Fruit fly (Drosophila melanogaster) whole organism, adult: Measurements from ENCODE around the gene CG12438.

ENCODE experiments used
- CG12768 ChIP-seq: fragments of 200-800 bp; sonication (Bioruptor generic); optimal IDR thresholded peaks from 2 replicates; lab custom pipeline; 2017; ENCODE audit warnings: missing biosample characterization, missing genetic modification characterization, mild to moderate bottlenecking, moderate library complexity, missing genetic modification reagents
- CG33017 ChIP-seq: fragments of 200-800 bp; sonication (Bioruptor generic); optimal IDR thresholded peaks from 2 replicates; lab custom pipeline; 2018; ENCODE audit warnings: missing biosample characterization, mild to moderate bottlenecking, missing genetic modification characterization, moderate library complexity
- Clk ChIP-seq: fragments of 200-800 bp; sonication (Bioruptor generic); optimal IDR thresholded peaks from 2 replicates; lab custom pipeline; 2017; ENCODE audit warnings: missing biosample characterization, missing genetic modification characterization
- Mnt ChIP-seq: fragments of 200-800 bp; sonication (Bioruptor generic); optimal IDR thresholded peaks from 2 replicates; lab custom pipeline; 2016; ENCODE audit warnings: missing biosample characterization, mild to moderate bottlenecking, missing genetic modification characterization
- cnc ChIP-seq, 2 experiments: fragments of >200 bp; optimal IDR thresholded peaks; 2 replicates each; lab custom pipeline; 2017
- kay ChIP-seq: fragments of 200-800 bp; sonication (Bioruptor generic); peaks from one replicate; lab custom pipeline; 2016; ENCODE audit warnings: missing biosample characterization, missing genetic modification characterization, borderline replicate concordance
- tj ChIP-seq: fragments of 200-800 bp; sonication (Bioruptor generic); optimal IDR thresholded peaks from 3 replicates; lab custom pipeline; 2017; ENCODE audit warnings: missing biosample characterization, mild to moderate bottlenecking, missing genetic modification characterization, moderate library complexity

DNA sequence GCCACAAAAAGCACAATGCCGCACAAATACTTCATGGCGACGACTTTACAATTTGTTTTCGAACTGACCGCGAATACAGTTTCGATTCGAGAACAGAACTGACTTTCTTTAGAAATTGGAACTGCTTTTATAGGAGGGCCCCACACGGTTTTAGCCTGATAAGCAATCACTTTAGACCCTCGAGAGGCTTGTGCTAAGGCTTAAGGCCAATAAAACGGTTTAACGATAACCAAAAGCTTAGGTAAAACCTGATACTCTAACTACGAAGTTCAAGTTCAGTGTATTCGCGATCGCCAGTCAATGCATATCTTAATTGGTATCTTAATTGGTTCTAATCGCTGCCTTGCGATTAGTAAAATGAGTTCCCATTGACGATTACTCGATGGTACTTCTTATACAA is 29.1 kb downstream of the CG12438 start, which contains the start of gene LManVI:
- TF ChIP-seq Mnt (GFP tag; lab: Kevin White, UChicago) (no peak), cnc (optimal IDR thresholded peaks at IDR 0.05; lab: Kevin White, UChicago) (no peak), Clk (GFP tag; lab: Kevin White, UChicago) (no peak), kay (GFP tag; lab: Kevin White, UChicago) (no peak), tj (GFP tag; lab: Kevin White, UChicago) (no peak), CG12768 (GFP tag; lab: Kevin White, UChicago) (no peak), CG33017 (no peak)
